Fruit fly (Drosophila melanogaster) Kc167 (cell line): ENCODE data around the gene CG18094.

Source experiments
- Myc ChIP-seq: fragments of >200 bp; optimal IDR thresholded peaks from 2 replicates; lab custom pipeline; 2017; ENCODE audit warnings: missing external identifiers
- Sin3A ChIP-seq: fragments of >200 bp; optimal IDR thresholded peaks from 2 replicates; lab custom pipeline; 2018; ENCODE audit warnings: missing external identifiers
- h ChIP-seq: fragments of >200 bp; optimal IDR thresholded peaks from 3 replicates; lab custom pipeline; 2018; ENCODE audit warnings: missing external identifiers
- psq ChIP-seq: fragments of >200 bp; optimal IDR thresholded peaks from 2 replicates; lab custom pipeline; 2017; ENCODE audit warnings: missing external identifiers
- ttk ChIP-seq: sonication (Bioruptor generic); optimal IDR thresholded peaks from 2 replicates; lab custom pipeline; 2017; ENCODE audit warnings: missing external identifiers

- TF ChIP-seq h (lab: Kevin White, UChicago) (no peak), psq (lab: Kevin White, UChicago) (no peak), Sin3A (no peak), Myc (lab: Kevin White, UChicago) (no peak), ttk (no peak)
Observed at dm6 chr2L:19484539-19484938, 5.5 kb upstream of the CG18094 start, which contains the start of the genes CG10195 and CG13084.
